Fruit fly (Drosophila melanogaster): ENCODE results near the gene CG15385.

Gene CG15385

DNA sequence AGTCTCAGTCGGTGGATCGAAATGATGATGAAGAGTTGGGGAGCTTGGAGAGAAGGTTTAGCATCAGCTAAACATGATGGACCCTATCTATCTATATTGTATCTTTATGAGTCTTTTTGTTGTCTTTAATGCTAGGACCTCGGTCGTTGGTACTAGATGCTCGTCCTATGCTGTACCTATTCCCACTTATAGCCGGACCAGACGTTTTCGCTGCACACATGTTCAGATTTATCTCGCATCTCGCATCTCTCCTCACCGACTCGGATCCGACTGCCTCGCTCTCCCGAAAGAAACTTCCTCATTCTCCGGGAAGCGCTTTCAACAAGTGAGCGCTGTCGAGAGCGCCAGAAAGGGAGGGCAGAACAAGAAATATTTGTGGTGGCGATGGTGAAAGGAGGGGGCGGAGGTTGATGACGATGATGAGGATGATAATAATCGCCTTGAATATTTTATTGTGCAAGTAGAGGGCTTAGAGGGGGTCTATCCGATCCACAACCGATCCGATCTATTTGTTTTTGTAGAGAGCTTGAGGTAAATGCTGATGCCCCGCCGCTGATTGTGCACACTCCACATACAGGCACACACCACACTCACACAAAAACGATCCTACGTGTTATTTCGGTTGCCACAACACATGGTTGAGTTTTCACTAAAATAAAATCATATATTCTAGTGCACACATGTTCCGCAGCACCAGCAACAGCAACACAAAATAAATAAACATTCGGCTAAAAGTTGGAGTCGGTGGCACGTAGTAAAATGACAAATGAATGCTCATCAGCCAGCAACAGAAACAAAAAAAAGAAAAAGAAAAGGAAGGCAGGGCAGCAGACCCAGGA lies 49.4 kb downstream of the CG15385 start (continued):
- TF ChIP-seq CG15011 (GFP tag; optimal IDR thresholded peaks at IDR 0.05) (no peak), HLH54F (GFP tag; optimal IDR thresholded peaks at IDR 0.05) (no peak), CrebB (tag; optimal IDR thresholded peaks at IDR 0.05) (no peak), dpn (GFP tag; optimal IDR thresholded peaks at IDR 0.05) (no peak), Xrp1 (GFP tag; IDR thresholded peaks at IDR 0.05) (peak; percentile 38; the same call in 1 of the 2 replicates), zf30C (GFP tag; optimal IDR thresholded peaks at IDR 0.05) (no peak), CG11085 (GFP tag; IDR thresholded peaks at IDR 0.05) (no peak), CG1233 (GFP tag; optimal IDR thresholded peaks at IDR 0.05) (peak; percentile 23), CG4404 (GFP tag; IDR thresholded peaks at IDR 0.05) (no peak), CG2678 (tag; optimal IDR thresholded peaks at IDR 0.05) (peak; percentile 15), CG9727 (GFP tag; optimal IDR thresholded peaks at IDR 0.05) (no peak), CG10267 (tag; optimal IDR thresholded peaks at IDR 0.05) (no peak), MESR4 (GFP tag; optimal IDR thresholded peaks at IDR 0.05) (no peak), Max (GFP tag; optimal IDR thresholded peaks at IDR 0.05) (no peak), vvl (GFP tag; IDR thresholded peaks at IDR 0.05) (peak; percentile 6; the same call in 1 of the 2 replicates), nom (GFP tag; optimal IDR thresholded peaks at IDR 0.05) (peak; percentile 46), CG10321 (GFP tag; IDR thresholded peaks at IDR 0.05) (no peak), gfzf (GFP tag; optimal IDR thresholded peaks at IDR 0.05) (no peak), Dll (GFP tag; IDR thresholded peaks at IDR 0.05; ENCODE audit: partially characterized antibody) (no peak), inv (GFP tag; IDR thresholded peaks at IDR 0.05; ENCODE audit: partially characterized antibody) (no peak), Lpt (GFP tag; optimal IDR thresholded peaks at IDR 0.05) (no peak), E2f1 (GFP tag; IDR thresholded peaks at IDR 0.05) (0 out of 2 replicates have a peak, but pooled peaks have one; percentile 12), abd-A (tag; optimal IDR thresholded peaks at IDR 0.05) (peak; percentile 77), phol (tag; optimal IDR thresholded peaks at IDR 0.05) (peak; percentile 41), CG12299 (tag; optimal IDR thresholded peaks at IDR 0.05) (no peak), Camta (GFP tag; optimal IDR thresholded peaks at IDR 0.05) (peak; percentile 8), ato (GFP tag; IDR thresholded peaks at IDR 0.05; ENCODE audit: partially characterized antibody) (no peak), corto (GFP tag; optimal IDR thresholded peaks at IDR 0.05) (peak; percentile 29), ftz-f1 (GFP tag; optimal IDR thresholded peaks at IDR 0.05) (no peak), az2 (GFP tag; optimal IDR thresholded peaks at IDR 0.05) (no peak), CG6254 (GFP tag; optimal IDR thresholded peaks at IDR 0.05) (no peak), ken (GFP tag; IDR thresholded peaks at IDR 0.05) (no peak), CG7928 (GFP tag; optimal IDR thresholded peaks at IDR 0.05) (no peak), odd (GFP tag; optimal IDR thresholded peaks at IDR 0.05) (no peak), CTCF (GFP tag; optimal IDR thresholded peaks at IDR 0.05) (no peak), CG9437 (GFP tag; optimal IDR thresholded peaks at IDR 0.05) (no peak), CG15514 (GFP tag; optimal IDR thresholded peaks at IDR 0.05) (no peak), CG8290 (GFP tag; optimal IDR thresholded peaks at IDR 0.05) (no peak), CG8290 (tag; optimal IDR thresholded peaks at IDR 0.05) (no peak), CG7839 (tag; optimal IDR thresholded peaks at IDR 0.05) (peak; percentile 28), D (optimal IDR thresholded peaks at IDR 0.05) (no peak), D (GFP tag; optimal IDR thresholded peaks at IDR 0.05) (no peak), CG16815 (GFP tag; optimal IDR thresholded peaks at IDR 0.05) (no peak), CG7786 (GFP tag; optimal IDR thresholded peaks at IDR 0.05) (no peak), Eip74EF (GFP tag; optimal IDR thresholded peaks at IDR 0.05) (no peak), CG12219 (GFP tag; optimal IDR thresholded peaks at IDR 0.05) (no peak), CG11560 (tag; IDR thresholded peaks at IDR 0.05) (no peak), Lhr (GFP tag; optimal IDR thresholded peaks at IDR 0.05) (no peak), CG9876 (GFP tag; optimal IDR thresholded peaks at IDR 0.05) (no peak), repo (GFP tag; optimal IDR thresholded peaks at IDR 0.05) (no peak)
